Worm (Caenorhabditis elegans): ENCODE results near the gene R53.8.

The R53.8 gene

ce11 chrII:10017528-10017927, 41.0 kb downstream of the R53.8 start:
- TF ChIP-seq nhr-6 (tag; optimal IDR thresholded peaks at IDR 0.05) (no peak), skn-1 (tag; optimal IDR thresholded peaks at IDR 0.05) (no peak), fos-1 (tag; optimal IDR thresholded peaks at IDR 0.05) (no peak), daf-8 (GFP tag; IDR thresholded peaks at IDR 0.05) (no peak), tra-1 (GFP tag; IDR thresholded peaks at IDR 0.05) (0 out of 2 replicates have a peak, but pooled peaks have one; percentile 25), T20F7.1 (GFP tag; optimal IDR thresholded peaks at IDR 0.05) (no peak), spr-1 (tag; optimal IDR thresholded peaks at IDR 0.05) (no peak), mxl-2 (GFP tag; conservative IDR thresholded peaks at IDR 0.05) (no peak), dpl-1 (GFP tag; optimal IDR thresholded peaks at IDR 0.05) (no peak), unc-62 (GFP tag; optimal IDR thresholded peaks at IDR 0.05 in 1 of 2) (peak in 1 of 2 experiments; percentile 71), unc-62 (tag; optimal IDR thresholded peaks at IDR 0.05) (no peak), arid-1 (GFP tag; conservative IDR thresholded peaks at IDR 0.05) (no peak), nhr-28 (tag; optimal IDR thresholded peaks at IDR 0.05) (no peak), aha-1 (tag) (peak; percentile 54), jun-1 (tag; optimal IDR thresholded peaks at IDR 0.05) (no peak), lsy-2 (tag; optimal IDR thresholded peaks at IDR 0.05) (no peak), hlh-30 (tag; optimal IDR thresholded peaks at IDR 0.05; ENCODE audit: insufficient read depth) (peak; percentile 20), madf-9 (GFP tag; conservative IDR thresholded peaks at IDR 0.05) (no peak), dmd-6 (GFP tag; IDR thresholded peaks at IDR 0.05) (peak; percentile 24; the same call in 1 of the 2 replicates), ceh-28 (tag; optimal IDR thresholded peaks at IDR 0.05) (no peak), nhr-76 (tag; optimal IDR thresholded peaks at IDR 0.05) (no peak), spr-3 (GFP tag; optimal IDR thresholded peaks at IDR 0.05) (no peak), egl-27 (tag; optimal IDR thresholded peaks at IDR 0.05) (no peak), snpc-1.2 (GFP tag; IDR thresholded peaks at IDR 0.05) (no peak), duxl-1 (tag; optimal IDR thresholded peaks at IDR 0.05; ENCODE audit: poor library complexity) (no peak), R02D3.7 (tag; optimal IDR thresholded peaks at IDR 0.05) (no peak), mdl-1 (tag; optimal IDR thresholded peaks at IDR 0.05) (no peak), aly-2 (tag; optimal IDR thresholded peaks at IDR 0.05) (no peak), mxl-3 (GFP tag; optimal IDR thresholded peaks at IDR 0.05) (peak; percentile 15), nhr-25 (tag; optimal IDR thresholded peaks at IDR 0.05; ENCODE audit: borderline replicate concordance, insufficient read depth) (no peak), unc-39 (tag; optimal IDR thresholded peaks at IDR 0.05) (no peak), D1046.2 (GFP tag; IDR thresholded peaks at IDR 0.05) (no peak)

ce11 chrII:10019669-10020068, 43.2 kb downstream of the R53.8 start:
- TF ChIP-seq dmd-6 (GFP tag; IDR thresholded peaks at IDR 0.05), result peak; percentile 62
- no peak for TF ChIP-seq lsy-2 (tag; optimal IDR thresholded peaks at IDR 0.05)
- peak; percentile 72 for TF ChIP-seq nhr-28 (tag; optimal IDR thresholded peaks at IDR 0.05)
- TF ChIP-seq arid-1 (GFP tag; conservative IDR thresholded peaks at IDR 0.05), result no peak
- peak; percentile 54 for TF ChIP-seq cey-2 (tag; optimal IDR thresholded peaks at IDR 0.05; ENCODE audit: borderline replicate concordance, insufficient read depth)
- TF ChIP-seq dve-1 (tag; optimal IDR thresholded peaks at IDR 0.05; ENCODE audit: insufficient read depth), result peak; percentile 18
- peak; percentile 56; the same call in 1 of the 2 replicates for TF ChIP-seq ceh-20 (GFP tag; IDR thresholded peaks at IDR 0.05)
- no peak for TF ChIP-seq ZK546.5 (tag; optimal IDR thresholded peaks at IDR 0.05)
- peak in 1 of 2 experiments; percentile 7 for TF ChIP-seq mdl-1 (tag; optimal IDR thresholded peaks at IDR 0.05)
- TF ChIP-seq hlh-30 (tag; optimal IDR thresholded peaks at IDR 0.05; ENCODE audit: insufficient read depth), result peak; percentile 85
- TF ChIP-seq nhr-6 (tag; optimal IDR thresholded peaks at IDR 0.05), result no peak
- no peak for TF ChIP-seq saeg-2 (GFP tag; IDR thresholded peaks at IDR 0.05)
- peak; percentile 52; the same call in 1 of the 2 replicates for TF ChIP-seq tra-1 (GFP tag; IDR thresholded peaks at IDR 0.05)

ce11 chrII:10021749-10022148, 45.2 kb downstream of the R53.8 start:
- TF ChIP-seq aha-1 (tag), result no peak
- TF ChIP-seq fkh-10 (GFP tag; optimal IDR thresholded peaks at IDR 0.05), result peak; percentile 44
- no peak for TF ChIP-seq R02D3.7 (tag; optimal IDR thresholded peaks at IDR 0.05)
- peak; percentile 9 for TF ChIP-seq ces-1 (GFP tag; optimal IDR thresholded peaks at IDR 0.05)

All from whole organism, L4 larva.